Worm (Caenorhabditis elegans): ENCODE results near the gene T05A1.5.
A peak's percentile ranks its signal among the peaks of the same experiment; 100 is the strongest.

The T05A1.5 gene

ce11 chrIV:9523139-9523538, 22.9 kb upstream of the T05A1.5 start:
- no peak for TF ChIP-seq Y95B8A.8 (GFP tag; IDR thresholded peaks at IDR 0.05)
- TF ChIP-seq attf-6 (GFP tag; IDR thresholded peaks at IDR 0.05) = no peak
- TF ChIP-seq lsl-1 (GFP tag; optimal IDR thresholded peaks at IDR 0.05) = no peak
- no peak for TF ChIP-seq hsf-1 (GFP tag; IDR thresholded peaks at IDR 0.05)
- TF ChIP-seq nhr-27 (tag; optimal IDR thresholded peaks at IDR 0.05) = no peak
- no peak for TF ChIP-seq dpff-1 (tag; optimal IDR thresholded peaks at IDR 0.05)
- no peak for TF ChIP-seq lir-1 (GFP tag; conservative IDR thresholded peaks at IDR 0.05)
- no peak for TF ChIP-seq mel-28 (tag; optimal IDR thresholded peaks at IDR 0.05; ENCODE audit: borderline replicate concordance)
- no peak for TF ChIP-seq madf-6 (GFP tag; IDR thresholded peaks at IDR 0.05)
- TF ChIP-seq rpc-1 (optimal IDR thresholded peaks at IDR 0.05) = no peak
- TF ChIP-seq rpc-1 (tag; optimal IDR thresholded peaks at IDR 0.05) = no peak
- no peak for TF ChIP-seq snpc-3.4 (tag; optimal IDR thresholded peaks at IDR 0.05)
- no peak for TF ChIP-seq ceh-79 (tag; optimal IDR thresholded peaks at IDR 0.05)

- TF ChIP-seq lin-35 (GFP tag; optimal IDR thresholded peaks at IDR 0.05) = peak in 1 of 3 experiments; percentile 61
- no peak for TF ChIP-seq snpc-4 (GFP tag; optimal IDR thresholded peaks at IDR 0.05)
- peak in 2 of 4 experiments; percentile 10 to 62 for TF ChIP-seq snpc-4 (tag; optimal IDR thresholded peaks at IDR 0.05)
- TF ChIP-seq lin-54 (GFP tag; optimal IDR thresholded peaks at IDR 0.05) = peak; percentile 80
- peak; percentile 53 for TF ChIP-seq dpl-1 (GFP tag; optimal IDR thresholded peaks at IDR 0.05)
- peak; percentile 93 for TF ChIP-seq attf-3 (GFP tag; conservative IDR thresholded peaks at IDR 0.05)
- TF ChIP-seq hmg-1.2 (GFP tag; IDR thresholded peaks at IDR 0.05) = peak; percentile 81
- TF ChIP-seq madf-3 (GFP tag; IDR thresholded peaks at IDR 0.05) = no peak
- TF ChIP-seq efl-1 (GFP tag; optimal IDR thresholded peaks at IDR 0.05) = peak; percentile 56
- TF ChIP-seq mel-28 (tag; optimal IDR thresholded peaks at IDR 0.05; ENCODE audit: borderline replicate concordance) = no peak
- TF ChIP-seq let-526 (GFP tag; IDR thresholded peaks at IDR 0.05) = no peak
These were observed 21.1 kb upstream of the T05A1.5 start, which contains the start of gene ndua-5 for ce11 chrIV:9524849-9525460. ndua-5 (minus strand) TSS chrIV:9524899.

- no peak for TF ChIP-seq fkh-3 (tag; optimal IDR thresholded peaks at IDR 0.05)
- TF ChIP-seq gei-17 (GFP tag; optimal IDR thresholded peaks at IDR 0.05) = no peak
- no peak for TF ChIP-seq tbx-9 (tag; optimal IDR thresholded peaks at IDR 0.05; ENCODE audit: borderline replicate concordance)
- TF ChIP-seq nfyb-1 (GFP tag; IDR thresholded peaks at IDR 0.05) = peak; percentile 62; the same call in 1 of the 2 replicates
- no peak for TF ChIP-seq dpl-1 (GFP tag; optimal IDR thresholded peaks at IDR 0.05)
- no peak for TF ChIP-seq ZK185.1 (tag; optimal IDR thresholded peaks at IDR 0.05; ENCODE audit: poor library complexity, severe bottlenecking)
- no peak for TF ChIP-seq F37B4.10 (GFP tag; IDR thresholded peaks at IDR 0.05)
- TF ChIP-seq lin-26 (GFP tag; IDR thresholded peaks at IDR 0.05) = no peak; the same call in 1 of the 2 replicates
- TF ChIP-seq tbp1 (GFP tag; optimal IDR thresholded peaks at IDR 0.05) = peak; percentile 2
- no peak for TF ChIP-seq mel-28 (tag; optimal IDR thresholded peaks at IDR 0.05; ENCODE audit: borderline replicate concordance)
- TF ChIP-seq zim-3 (tag; optimal IDR thresholded peaks at IDR 0.05) = no peak
- peak; percentile 29 for TF ChIP-seq lin-54 (GFP tag; optimal IDR thresholded peaks at IDR 0.05)
- no peak for TF ChIP-seq Y56A3A.18 (GFP tag; IDR thresholded peaks at IDR 0.05)
- no peak for TF ChIP-seq snpc-4 (GFP tag; optimal IDR thresholded peaks at IDR 0.05)
- peak in 1 of 4 experiments; percentile 26 for TF ChIP-seq snpc-4 (tag; optimal IDR thresholded peaks at IDR 0.05)
- peak; percentile 14 for TF ChIP-seq madf-10 (tag; optimal IDR thresholded peaks at IDR 0.05)
- no peak for TF ChIP-seq ceh-91 (GFP tag; IDR thresholded peaks at IDR 0.05)
- no peak for TF ChIP-seq B0035.1 (tag; optimal IDR thresholded peaks at IDR 0.05)
- TF ChIP-seq B0019.2 (GFP tag; conservative IDR thresholded peaks at IDR 0.05) = no peak
- TF ChIP-seq nhr-80 (tag; optimal IDR thresholded peaks at IDR 0.05) = peak; percentile 98
- no peak for TF ChIP-seq lsl-1 (GFP tag; optimal IDR thresholded peaks at IDR 0.05)
- TF ChIP-seq lin-40 (tag; optimal IDR thresholded peaks at IDR 0.05) = peak; percentile 51
- no peak for TF ChIP-seq zfh-2 (GFP tag; conservative IDR thresholded peaks at IDR 0.05)
- 0 out of 2 replicates have a peak, but pooled peaks have one; percentile 61 for TF ChIP-seq egl-44 (GFP tag; IDR thresholded peaks at IDR 0.05)
- TF ChIP-seq B0336.3 (GFP tag; IDR thresholded peaks at IDR 0.05) = peak; percentile 44; the same call in 1 of the 2 replicates
- TF ChIP-seq K11D2.4 (GFP tag; IDR thresholded peaks at IDR 0.05) = no peak
These were observed 20.2 kb upstream of the T05A1.5 start, which contains the start of gene elo-1 for ce11 chrIV:9525682-9526416. elo-1 (plus strand) TSS chrIV:9526366.
